Fruit fly (Drosophila melanogaster): Measurements from ENCODE around the gene Dtg.

Dtg gene

DNA sequence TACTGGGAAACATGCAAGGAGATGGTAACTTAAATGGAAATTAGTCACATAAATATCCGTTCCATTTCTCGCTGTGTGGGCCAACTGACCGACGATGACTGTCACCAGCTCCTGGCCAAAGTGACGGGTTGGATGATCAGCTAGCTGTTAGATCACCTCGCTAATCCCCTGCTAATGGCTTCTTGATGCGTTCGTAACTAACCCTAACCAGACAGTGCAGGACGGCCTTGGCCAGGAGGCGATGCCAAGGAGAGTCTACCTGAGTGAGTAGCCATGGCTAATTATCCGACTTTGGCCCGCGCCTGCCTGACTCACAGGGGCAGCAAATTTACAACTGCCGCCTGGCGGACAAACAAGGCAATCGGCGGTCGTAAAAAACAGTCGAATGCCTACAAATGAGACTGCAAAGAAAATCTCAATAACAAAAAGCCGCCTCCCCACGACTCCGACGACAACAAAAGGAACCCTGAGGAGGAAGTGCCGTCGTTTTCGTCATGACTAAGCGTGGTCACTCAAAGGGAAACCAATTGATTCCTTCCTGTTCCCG, 2.0 kb upstream of the Dtg start:
- TF ChIP-seq noc (tag; optimal IDR thresholded peaks at IDR 0.05) = no peak

DNA sequence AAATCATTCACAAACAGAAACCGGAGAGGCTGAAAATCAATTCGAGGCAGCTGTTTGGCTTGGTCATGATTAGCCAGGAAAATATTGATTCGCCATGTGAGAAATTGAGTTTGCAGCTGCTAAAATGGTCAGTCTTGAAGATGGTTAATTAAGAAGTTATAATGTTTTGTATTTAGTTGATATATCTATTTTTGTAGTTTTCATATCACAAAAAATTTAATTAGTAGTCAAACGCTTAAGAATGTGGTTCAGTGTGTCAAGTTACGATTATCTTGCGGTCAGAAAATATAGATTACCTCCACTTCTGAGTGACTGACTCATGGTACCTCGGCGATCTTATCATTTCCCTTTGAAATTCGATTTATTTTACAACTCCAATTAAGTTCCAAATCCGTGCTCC, 932 bp upstream of the Dtg start:
- TF ChIP-seq noc (tag; optimal IDR thresholded peaks at IDR 0.05) = no peak

- no peak for TF ChIP-seq noc (tag; optimal IDR thresholded peaks at IDR 0.05)
These were observed 510 bp upstream of the Dtg start for dm6 chr3R:12647348-12647747.

DNA sequence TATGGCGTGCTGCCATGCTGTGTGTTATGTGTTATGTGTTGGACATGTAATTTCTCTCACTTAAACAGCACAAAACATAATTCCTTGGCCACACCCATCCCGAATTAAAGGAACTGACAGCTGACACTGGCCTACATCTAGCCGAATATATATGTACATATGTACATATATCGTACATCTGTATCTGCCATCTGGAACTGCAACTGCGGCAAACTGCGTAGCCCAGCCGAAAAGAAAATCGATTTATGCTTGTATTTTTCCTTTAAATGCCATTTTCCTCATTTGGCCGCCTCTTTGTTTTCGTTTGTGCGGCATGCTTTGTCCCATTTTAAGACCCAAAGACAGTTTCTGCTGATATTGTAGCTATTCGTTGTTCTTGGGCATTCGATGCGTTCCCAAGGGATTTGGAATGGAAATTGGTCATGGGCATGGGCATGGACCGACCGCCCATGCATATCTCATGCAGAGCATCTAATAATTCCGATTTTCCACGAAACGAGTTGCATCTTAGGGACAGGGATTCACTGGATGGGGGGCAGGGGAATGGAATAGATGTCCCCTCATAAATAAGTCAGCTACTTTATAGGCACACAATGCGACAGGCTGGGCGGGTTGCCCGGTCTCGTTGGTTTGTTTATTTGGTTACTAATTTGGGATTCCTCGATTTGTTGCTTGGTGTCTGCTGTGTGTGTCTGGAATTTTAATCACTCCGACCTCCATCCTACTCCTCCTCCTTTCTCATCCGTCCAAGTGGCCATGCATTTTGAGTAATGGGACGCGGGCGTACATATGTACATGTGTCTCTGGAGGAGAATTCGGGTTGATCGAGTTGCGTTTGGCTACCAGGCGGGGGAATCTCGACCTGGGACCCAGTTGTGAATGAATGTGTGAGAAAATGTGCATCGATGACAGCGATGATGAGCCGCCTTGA, 1.5 kb downstream of the Dtg start:
- no peak for TF ChIP-seq noc (tag; optimal IDR thresholded peaks at IDR 0.05)

- no peak for TF ChIP-seq noc (tag; optimal IDR thresholded peaks at IDR 0.05)
These were observed 2.7 kb downstream of the Dtg start for dm6 chr3R:12650537-12650936.

DNA sequence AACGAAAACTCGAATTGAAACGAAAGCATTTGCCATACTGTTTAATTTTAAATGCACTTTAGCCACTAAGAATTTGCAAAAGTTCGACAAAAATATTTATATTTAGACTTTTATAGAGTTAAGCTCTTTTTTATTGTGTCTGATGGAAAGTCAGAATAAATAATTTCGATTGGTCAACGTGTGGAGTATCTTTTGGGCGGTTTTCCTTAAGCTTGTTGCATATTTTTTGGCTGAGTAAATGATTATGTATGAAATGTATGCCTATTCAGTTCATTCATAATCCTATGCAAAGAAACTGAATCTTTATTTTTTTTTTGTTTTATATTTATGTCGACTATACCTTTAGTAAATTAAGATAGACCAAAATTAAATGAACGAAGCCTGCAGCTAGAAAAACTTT, 4.9 kb downstream of the Dtg start:
- TF ChIP-seq noc (tag; optimal IDR thresholded peaks at IDR 0.05) = no peak

- peak; percentile 67 for TF ChIP-seq noc (tag; optimal IDR thresholded peaks at IDR 0.05)
These were observed 5.8 kb downstream of the Dtg start for dm6 chr3R:12653511-12654252.

DNA sequence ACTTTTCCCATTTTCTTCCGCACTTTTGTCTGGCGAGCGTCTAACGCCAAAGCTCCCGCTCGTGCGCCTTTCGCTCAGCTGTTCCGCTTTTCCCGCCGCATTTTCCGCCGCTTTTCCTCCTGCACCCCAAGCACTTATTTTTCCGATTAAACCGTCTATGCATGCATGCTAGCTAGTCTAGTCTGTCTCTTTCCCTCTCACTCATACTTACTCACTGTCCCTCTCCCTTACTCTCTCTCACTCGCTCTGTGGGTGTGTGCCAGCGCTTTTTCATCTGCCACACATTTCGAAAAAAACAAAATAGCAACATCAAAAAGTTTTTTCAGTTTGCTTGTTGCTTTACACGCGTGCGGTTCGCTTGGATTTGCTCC, 6.4 kb downstream of the Dtg start, which contains the start of gene CG6225:
Gene CG6225 (plus strand): TSS at position 325 of the 371 bp plus-strand sequence.
- no peak for TF ChIP-seq noc (tag; optimal IDR thresholded peaks at IDR 0.05)

DNA sequence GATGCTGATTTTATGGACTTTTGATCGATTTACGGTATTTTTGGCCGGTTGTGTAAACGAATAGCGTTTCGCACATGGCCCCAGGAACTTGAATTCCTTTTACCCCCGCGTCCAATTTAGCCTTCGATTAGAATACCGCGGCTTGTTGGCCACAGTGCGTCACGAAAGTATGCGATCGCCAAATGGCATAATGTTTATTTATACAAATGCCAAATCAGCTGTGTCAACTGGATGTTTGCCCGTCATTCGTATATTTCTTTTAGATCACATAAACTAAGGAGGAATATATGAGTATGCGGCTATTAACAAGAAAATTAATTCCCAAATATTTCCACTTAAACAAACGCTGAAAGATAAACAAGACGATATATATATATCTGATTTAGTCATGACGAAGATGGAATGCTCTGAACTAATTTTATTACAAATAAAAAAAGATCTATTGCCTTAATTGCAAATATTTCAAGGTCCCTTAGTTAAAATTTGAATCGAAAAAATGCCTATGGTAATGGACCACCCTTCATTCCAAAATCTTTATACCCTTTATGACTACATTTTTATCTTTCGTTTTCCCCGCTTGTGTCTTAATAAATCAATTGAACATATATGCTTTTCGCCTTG, 9.2 kb downstream of the Dtg start:
- peak; percentile 9 for TF ChIP-seq noc (tag; optimal IDR thresholded peaks at IDR 0.05)

- TF ChIP-seq noc (tag; optimal IDR thresholded peaks at IDR 0.05) = no peak
These were observed 14.7 kb downstream of the Dtg start, which contains the start of gene CG14395 for dm6 chr3R:12662531-12662930. Gene CG14395 (plus strand): TSS chr3R:12662831.

- no peak for TF ChIP-seq noc (tag; optimal IDR thresholded peaks at IDR 0.05)
These were observed 18.5 kb downstream of the Dtg start for dm6 chr3R:12666206-12666834.

DNA sequence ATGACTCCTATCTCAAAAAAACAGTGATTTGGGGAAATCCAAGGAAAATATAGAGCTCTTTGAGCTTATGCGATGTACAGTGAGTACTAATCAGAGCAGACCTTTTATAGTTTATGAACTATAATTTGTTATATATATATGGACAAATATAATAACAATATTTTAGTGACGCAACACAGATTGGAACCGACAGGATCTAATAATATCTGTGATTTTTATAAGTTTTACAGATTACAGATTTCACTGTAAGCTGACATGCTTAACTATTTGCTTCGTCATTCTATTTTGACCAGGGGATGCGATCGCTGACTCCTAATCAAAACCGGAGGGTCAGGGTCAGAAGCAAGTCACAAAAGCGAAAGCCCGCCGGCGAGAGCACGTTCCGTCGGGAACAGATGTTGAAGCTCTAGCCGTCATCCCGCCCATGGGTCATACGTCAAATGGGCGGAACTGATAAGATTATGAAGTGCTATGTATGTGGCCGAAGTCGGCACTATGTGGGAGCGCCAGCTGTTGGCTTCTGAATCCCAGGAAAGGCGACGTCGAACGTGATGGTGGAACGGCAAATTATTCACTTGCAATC, 26.3 kb downstream of the Dtg start, which contains the start of gene Gnmt:
Gene Gnmt (plus strand): TSS at position 568 of the 583 bp plus-strand sequence.
- TF ChIP-seq noc (tag; optimal IDR thresholded peaks at IDR 0.05) = peak; percentile 88

dm6 chr3R:12676160-12676559, 28.3 kb downstream of the Dtg start, which contains the start of gene CG43630:
Gene CG43630 (minus strand): TSS chr3R:12676260.
- TF ChIP-seq noc (tag; optimal IDR thresholded peaks at IDR 0.05) = no peak

dm6 chr3R:12678850-12679249, 31.0 kb downstream of the Dtg start, which contains the start of gene mbo:
Gene mbo (minus strand): TSS chr3R:12679052.
- TF ChIP-seq noc (tag; optimal IDR thresholded peaks at IDR 0.05) = no peak

- TF ChIP-seq noc (tag; optimal IDR thresholded peaks at IDR 0.05) = no peak
These were observed 33.4 kb downstream of the Dtg start, which contains the start of gene Cyp313a4 for dm6 chr3R:12681275-12681674. Gene Cyp313a4 (minus strand): TSS chr3R:12681375.

Measured in whole organism, larva.